Worm (Caenorhabditis elegans) whole organism, L2 larva: ENCODE data around the gene mrpl-2.
A peak's percentile ranks its signal among the peaks of the same experiment; 100 is the strongest.

Experiments used
- C34F6.9 ChIP-seq: fragments of 150-350 bp; optimal IDR thresholded peaks from 2 replicates; lab custom pipeline; 2014; ENCODE audit warnings: missing biosample characterization, missing genetic modification characterization
- aly-2 ChIP-seq: fragments of 150-350 bp; optimal IDR thresholded peaks from 2 replicates; lab custom pipeline; 2014; ENCODE audit warnings: missing biosample characterization, missing genetic modification characterization
- ama-1 ChIP-seq: fragments of 150-350 bp; optimal IDR thresholded peaks from 2 replicates; lab custom pipeline; 2018; ENCODE audit warnings: inconsistent platforms
- elt-1 ChIP-seq: fragments of 150-350 bp; optimal IDR thresholded peaks from 2 replicates; lab custom pipeline; 2014; ENCODE audit warnings: missing biosample characterization, missing genetic modification characterization
- elt-3 ChIP-seq: sonication (generic microtip); optimal IDR thresholded peaks from 2 replicates; lab custom pipeline; 2017; ENCODE audit warnings: missing biosample characterization, missing genetic modification characterization
- fos-1 ChIP-seq: fragments of 150-350 bp; optimal IDR thresholded peaks from 2 replicates; lab custom pipeline; 2014; ENCODE audit warnings: missing biosample characterization, missing genetic modification characterization
- lin-13 ChIP-seq: fragments of 150-350 bp; optimal IDR thresholded peaks from 2 replicates; lab custom pipeline; 2014; ENCODE audit warnings: missing biosample characterization, missing genetic modification reagents, missing genetic modification characterization
- sma-9 ChIP-seq, 2 experiments: fragments of 150-350 bp in 1 of 2; sonication (generic microtip) in 1 of 2; optimal IDR thresholded peaks; 2 replicates each; lab custom pipeline; 2014 to 2016; ENCODE audit warnings: missing genetic modification characterization in 2 of 2, mild to moderate bottlenecking in 1 of 2, missing biosample characterization in 1 of 2, missing compliant biosample characterization in 1 of 2, missing genetic modification reagents in 1 of 2, moderate library complexity in 1 of 2
- ztf-11 ChIP-seq: sonication (generic microtip); optimal IDR thresholded peaks from 2 replicates; lab custom pipeline; 2017; ENCODE audit warnings: missing biosample characterization, missing genetic modification characterization

- no peak for TF ChIP-seq aly-2 (tag; lab: Kevin White, UChicago)
- TF ChIP-seq fos-1 (tag; lab: Kevin White, UChicago) = peak; percentile 22
- no peak for TF ChIP-seq C34F6.9 (tag; lab: Kevin White, UChicago)
- TF ChIP-seq ztf-11 (tag; lab: Kevin White, UChicago) = no peak
- TF ChIP-seq elt-1 (tag; lab: Kevin White, UChicago) = no peak
- peak; percentile 93 for TF ChIP-seq ama-1 (lab: Kevin White, UChicago)
- no peak for TF ChIP-seq sma-9 (GFP tag; optimal IDR thresholded peaks at IDR 0.05; lab: Kevin White, UChicago)
- no peak for TF ChIP-seq sma-9 (tag; optimal IDR thresholded peaks at IDR 0.05; lab: Kevin White, UChicago)
- TF ChIP-seq lin-13 = no peak
- TF ChIP-seq elt-3 (tag; lab: Kevin White, UChicago) = no peak
These were observed 9.5 kb upstream of the mrpl-2 start, which contains the start of gene col-103 for ce11 chrIV:763377-764063.
